Fruit fly (Drosophila melanogaster) whole organism, prepupa: ENCODE results near the gene CG15576.

Experiments
- Blimp-1 ChIP-seq: fragments of 200-800 bp; sonication (Bioruptor generic); optimal IDR thresholded peaks from 3 replicates; lab custom pipeline; 2017; ENCODE audit warnings: missing biosample characterization, missing genetic modification characterization, mild to moderate bottlenecking, moderate library complexity, missing genetic modification reagents
- CG10631 ChIP-seq: fragments of 200-800 bp; sonication (Bioruptor generic); optimal IDR thresholded peaks from 2 replicates; lab custom pipeline; 2016; ENCODE audit warnings: missing biosample characterization, missing genetic modification characterization
- CG10669 ChIP-seq: fragments of 200-800 bp; sonication (Bioruptor generic); optimal IDR thresholded peaks from 3 replicates; lab custom pipeline; 2018; ENCODE audit warnings: missing biosample characterization, mild to moderate bottlenecking, missing genetic modification characterization, moderate library complexity
- CG11294 ChIP-seq: fragments of 200-800 bp; sonication (Bioruptor generic); IDR thresholded peaks from 2 replicates; pipeline ENCODE4 v1.3.6; 2022; ENCODE audit warnings: missing biosample characterization, missing genetic modification characterization
- CG11902 ChIP-seq: fragments of 200-800 bp; sonication (Bioruptor generic); optimal IDR thresholded peaks from 3 replicates; lab custom pipeline; 2016; ENCODE audit warnings: missing biosample characterization, missing genetic modification characterization
- CG15336 ChIP-seq: fragments of 200-800 bp; sonication (Bioruptor generic); IDR thresholded peaks from 2 replicates; pipeline ENCODE4 v1.3.6; 2022; ENCODE audit warnings: missing biosample characterization, missing genetic modification characterization
- CG1621 ChIP-seq: fragments of 200-800 bp; sonication (Bioruptor generic); optimal IDR thresholded peaks from 3 replicates; lab custom pipeline; 2018; ENCODE audit warnings: missing biosample characterization, mild to moderate bottlenecking, missing genetic modification characterization
- CG16779 ChIP-seq: fragments of 200-800 bp; sonication (Bioruptor generic); optimal IDR thresholded peaks from 3 replicates; lab custom pipeline; 2017; ENCODE audit warnings: missing biosample characterization, mild to moderate bottlenecking, missing genetic modification characterization
- CG3032 ChIP-seq: fragments of 200-800 bp; optimal IDR thresholded peaks from 2 replicates; lab custom pipeline; 2019; ENCODE audit warnings: missing biosample characterization, mild to moderate bottlenecking, missing genetic modification characterization, moderate library complexity
- CG32006 ChIP-seq: fragments of 200-800 bp; sonication (Bioruptor generic); optimal IDR thresholded peaks from 3 replicates; lab custom pipeline; 2017; ENCODE audit warnings: missing biosample characterization, mild to moderate bottlenecking, missing genetic modification characterization
- CG34406 ChIP-seq: fragments of 200-800 bp; sonication (Bioruptor generic); optimal IDR thresholded peaks from 3 replicates; lab custom pipeline; 2016; ENCODE audit warnings: missing biosample characterization, missing genetic modification characterization
- CG3919 ChIP-seq: fragments of 200-800 bp; sonication (Bioruptor generic); optimal IDR thresholded peaks from 3 replicates; lab custom pipeline; 2016; ENCODE audit warnings: missing biosample characterization, missing genetic modification characterization
- CG4318 ChIP-seq: fragments of 200-800 bp; sonication (Bioruptor generic); optimal IDR thresholded peaks from 3 replicates; lab custom pipeline; 2017; ENCODE audit warnings: missing biosample characterization, mild to moderate bottlenecking, missing genetic modification characterization
- CG6163 ChIP-seq: fragments of 200-800 bp; sonication (Bioruptor generic); IDR thresholded peaks from 3 replicates; pipeline ENCODE4 v1.3.6; 2022; ENCODE audit warnings: missing biosample characterization, missing genetic modification characterization
- CG6276 ChIP-seq: fragments of 200-800 bp; sonication (Bioruptor generic); optimal IDR thresholded peaks from 2 replicates; lab custom pipeline; 2017; ENCODE audit warnings: missing biosample characterization, mild to moderate bottlenecking, missing genetic modification characterization
- CG6792 ChIP-seq: fragments of 200-800 bp; sonication (Bioruptor generic); optimal IDR thresholded peaks from 3 replicates; lab custom pipeline; 2016; ENCODE audit warnings: missing biosample characterization, missing genetic modification characterization
- CG6808 ChIP-seq: fragments of 200-800 bp; sonication (Bioruptor generic); optimal IDR thresholded peaks from 3 replicates; lab custom pipeline; 2017; ENCODE audit warnings: missing biosample characterization, missing genetic modification characterization, mild to moderate bottlenecking, moderate library complexity, missing genetic modification reagents
- CG6854 ChIP-seq: fragments of 200-800 bp; sonication (Bioruptor generic); optimal IDR thresholded peaks from 2 replicates; lab custom pipeline; 2017; ENCODE audit warnings: missing biosample characterization, mild to moderate bottlenecking, missing genetic modification characterization
- CG7368 ChIP-seq: fragments of 200-800 bp; sonication (Bioruptor generic); optimal IDR thresholded peaks from 3 replicates; lab custom pipeline; 2016; ENCODE audit warnings: missing biosample characterization, missing genetic modification characterization
- CG8119 ChIP-seq: fragments of 200-800 bp; sonication (Bioruptor generic); IDR thresholded peaks from 3 replicates; pipeline ENCODE4 v1.3.6; 2022; ENCODE audit warnings: missing biosample characterization, missing genetic modification characterization
- CG8319 ChIP-seq: fragments of 200-800 bp; sonication (Bioruptor generic); optimal IDR thresholded peaks from 3 replicates; lab custom pipeline; 2016; ENCODE audit warnings: missing biosample characterization, missing genetic modification characterization
- CG8632 ChIP-seq: fragments of 200-800 bp; sonication (Bioruptor generic); optimal IDR thresholded peaks from 3 replicates; lab custom pipeline; 2016; ENCODE audit warnings: missing biosample characterization, missing genetic modification characterization
- CG9139 ChIP-seq: fragments of 200-800 bp; sonication (Bioruptor generic); optimal IDR thresholded peaks from 3 replicates; lab custom pipeline; 2017; ENCODE audit warnings: missing biosample characterization, mild to moderate bottlenecking, missing genetic modification characterization
- Eip75B ChIP-seq: fragments of 200-800 bp; sonication (Bioruptor generic); optimal IDR thresholded peaks from 3 replicates; lab custom pipeline; 2016; ENCODE audit warnings: missing biosample characterization, missing genetic modification characterization
- Eip78C ChIP-seq: fragments of 200-800 bp; sonication (Bioruptor generic); peaks from one replicate; lab custom pipeline; 2016; ENCODE audit warnings: missing biosample characterization, missing genetic modification characterization
- Eip93F ChIP-seq: fragments of 200-800 bp; sonication (Bioruptor generic); optimal IDR thresholded peaks from 2 replicates; lab custom pipeline; 2016; ENCODE audit warnings: missing biosample characterization, mild to moderate bottlenecking, missing genetic modification characterization
- Ets96B ChIP-seq: fragments of 200-800 bp; optimal IDR thresholded peaks from 2 replicates; lab custom pipeline; 2019; ENCODE audit warnings: missing biosample characterization, mild to moderate bottlenecking, missing genetic modification characterization, moderate library complexity
- Hr39 ChIP-seq: fragments of 200-800 bp; sonication (Bioruptor generic); optimal IDR thresholded peaks from 2 replicates; lab custom pipeline; 2016; ENCODE audit warnings: missing biosample characterization, missing genetic modification characterization
- Hr4 ChIP-seq: fragments of 200-800 bp; sonication (Bioruptor generic); optimal IDR thresholded peaks from 3 replicates; lab custom pipeline; 2016; ENCODE audit warnings: missing biosample characterization, missing genetic modification characterization
- Lpt ChIP-seq: fragments of 200-800 bp; sonication (Bioruptor generic); optimal IDR thresholded peaks from 3 replicates; lab custom pipeline; 2016; ENCODE audit warnings: missing biosample characterization, missing genetic modification characterization
- Met ChIP-seq: fragments of 200-800 bp; sonication (Bioruptor generic); optimal IDR thresholded peaks from 3 replicates; lab custom pipeline; 2016; ENCODE audit warnings: missing biosample characterization, missing genetic modification characterization
- OdsH ChIP-seq: fragments of 200-800 bp; sonication (Bioruptor generic); optimal IDR thresholded peaks from 3 replicates; lab custom pipeline; 2016; ENCODE audit warnings: missing biosample characterization, missing genetic modification characterization
- Smox ChIP-seq: fragments of 200-800 bp; sonication (Bioruptor generic); optimal IDR thresholded peaks from 3 replicates; lab custom pipeline; 2016; ENCODE audit warnings: missing biosample characterization, missing genetic modification characterization
- Sox102F ChIP-seq: fragments of 200-800 bp; sonication (Bioruptor generic); optimal IDR thresholded peaks from 2 replicates; lab custom pipeline; 2016; ENCODE audit warnings: missing biosample characterization, mild to moderate bottlenecking, missing genetic modification characterization
- Sox14 ChIP-seq: fragments of 200-800 bp; sonication (Bioruptor generic); optimal IDR thresholded peaks from 3 replicates; lab custom pipeline; 2016; ENCODE audit warnings: missing biosample characterization, missing genetic modification characterization
- Sox15 ChIP-seq: fragments of 200-800 bp; sonication (Bioruptor generic); optimal IDR thresholded peaks from 3 replicates; lab custom pipeline; 2016; ENCODE audit warnings: missing biosample characterization, missing genetic modification characterization
- achi ChIP-seq: fragments of 200-800 bp; sonication (Bioruptor generic); optimal IDR thresholded peaks from 3 replicates; lab custom pipeline; 2016; ENCODE audit warnings: missing biosample characterization, missing genetic modification characterization
- acj6 ChIP-seq: fragments of 200-800 bp; sonication (Bioruptor generic); optimal IDR thresholded peaks from 3 replicates; lab custom pipeline; 2016; ENCODE audit warnings: missing biosample characterization, missing genetic modification characterization
- cyc ChIP-seq: fragments of 200-800 bp; sonication (Bioruptor generic); optimal IDR thresholded peaks from 3 replicates; lab custom pipeline; 2016; ENCODE audit warnings: missing biosample characterization, missing genetic modification characterization
- dac ChIP-seq: fragments of 200-800 bp; sonication (Bioruptor generic); optimal IDR thresholded peaks from 2 replicates; lab custom pipeline; 2017; ENCODE audit warnings: missing biosample characterization, mild to moderate bottlenecking, missing genetic modification characterization
- dsx ChIP-seq: fragments of 200-800 bp; optimal IDR thresholded peaks from 3 replicates; lab custom pipeline; 2019; ENCODE audit warnings: missing biosample characterization, mild to moderate bottlenecking, missing genetic modification characterization, moderate library complexity; ENCODE audit not compliant: poor library complexity, severe bottlenecking
- esn ChIP-seq: fragments of 200-800 bp; sonication (Bioruptor generic); optimal IDR thresholded peaks from 2 replicates; lab custom pipeline; 2016; ENCODE audit warnings: missing biosample characterization, mild to moderate bottlenecking, missing genetic modification characterization, moderate library complexity
- fd59A ChIP-seq: fragments of 200-800 bp; sonication (Bioruptor generic); optimal IDR thresholded peaks from 2 replicates; lab custom pipeline; 2017; ENCODE audit warnings: missing biosample characterization, mild to moderate bottlenecking, missing genetic modification characterization, missing genetic modification reagents
- fd85E ChIP-seq: fragments of 200-800 bp; sonication (Bioruptor generic); optimal IDR thresholded peaks from 3 replicates; lab custom pipeline; 2016; ENCODE audit warnings: missing biosample characterization, missing genetic modification characterization
- net ChIP-seq: fragments of 200-800 bp; sonication (Bioruptor generic); optimal IDR thresholded peaks from 3 replicates; lab custom pipeline; 2016; ENCODE audit warnings: missing biosample characterization, missing genetic modification characterization
- pdm3 ChIP-seq: fragments of 200-800 bp; sonication (Bioruptor generic); optimal IDR thresholded peaks from 3 replicates; lab custom pipeline; 2016; ENCODE audit warnings: missing biosample characterization, missing genetic modification characterization
- spab ChIP-seq: fragments of 200-800 bp; sonication (Bioruptor generic); optimal IDR thresholded peaks from 2 replicates; lab custom pipeline; 2017; ENCODE audit warnings: missing biosample characterization, mild to moderate bottlenecking, missing genetic modification characterization, missing genetic modification reagents
- ss ChIP-seq, 2 experiments: fragments of 200-800 bp; sonication (Bioruptor generic); optimal IDR thresholded peaks; 2 replicates in 1 of 2; 3 replicates in 1 of 2; lab custom pipeline; 2017 to 2018; ENCODE audit warnings: mild to moderate bottlenecking in 2 of 2, missing biosample characterization in 2 of 2, missing genetic modification characterization in 2 of 2, moderate library complexity in 1 of 2
- svp ChIP-seq: fragments of 200-800 bp; sonication (Bioruptor generic); peaks from one replicate; lab custom pipeline; 2016; ENCODE audit warnings: missing biosample characterization, missing genetic modification characterization
- vri ChIP-seq: fragments of 200-800 bp; sonication (Bioruptor generic); optimal IDR thresholded peaks from 3 replicates; lab custom pipeline; 2016; ENCODE audit warnings: missing biosample characterization, mild to moderate bottlenecking, missing genetic modification characterization

The CG15576 gene

dm6 chrX:4264319-4264718 lies 11.7 kb upstream of the CG15576 start (continued):
- no peak for TF ChIP-seq Smox (GFP tag; lab: Kevin White, UChicago)
- peak; percentile 60 for TF ChIP-seq pdm3 (GFP tag; lab: Kevin White, UChicago)
- TF ChIP-seq CG10631: peak; percentile 16
- TF ChIP-seq CG8632 (GFP tag; lab: Kevin White, UChicago): no peak
- TF ChIP-seq ss (GFP tag; optimal IDR thresholded peaks at IDR 0.05; lab: Kevin White, UChicago): peak; percentile 15 to 50
- TF ChIP-seq svp: no peak
- TF ChIP-seq CG6808 (GFP tag; lab: Kevin White, UChicago): no peak
- peak; percentile 43 for TF ChIP-seq achi
- peak; percentile 34 for TF ChIP-seq dac (GFP tag; lab: Kevin White, UChicago)
- TF ChIP-seq CG9139 (GFP tag; lab: Kevin White, UChicago): no peak
- TF ChIP-seq CG15336 (GFP tag; lab: Robert Waterston, UW): peak; percentile 69
- no peak for TF ChIP-seq CG1621 (tag; lab: Kevin White, UChicago)
- peak; percentile 80 for TF ChIP-seq Eip78C (GFP tag; lab: Kevin White, UChicago)
- no peak for TF ChIP-seq CG16779 (tag; lab: Kevin White, UChicago)
- peak; percentile 71 for TF ChIP-seq CG32006 (GFP tag; lab: Kevin White, UChicago)
- no peak for TF ChIP-seq CG8319 (GFP tag; lab: Kevin White, UChicago)
- no peak for TF ChIP-seq CG3032 (tag; lab: Kevin White, UChicago)
- TF ChIP-seq acj6 (GFP tag; lab: Kevin White, UChicago): peak; percentile 29
- no peak for TF ChIP-seq Blimp-1 (GFP tag; lab: Kevin White, UChicago)
- no peak for TF ChIP-seq fd59A (GFP tag; lab: Kevin White, UChicago)
- TF ChIP-seq cyc (GFP tag; lab: Kevin White, UChicago): no peak
- peak; percentile 43 for TF ChIP-seq CG6276 (GFP tag; lab: Kevin White, UChicago)
- TF ChIP-seq Lpt (GFP tag; lab: Kevin White, UChicago): peak; percentile 23
- no peak for TF ChIP-seq Sox102F
- no peak for TF ChIP-seq Eip93F (GFP tag; lab: Kevin White, UChicago)

- no peak for TF ChIP-seq CG6276 (GFP tag; lab: Kevin White, UChicago)
- TF ChIP-seq Hr39 (GFP tag; lab: Kevin White, UChicago): peak; percentile 55
- peak; percentile 46 for TF ChIP-seq CG4318 (GFP tag; lab: Kevin White, UChicago)
- TF ChIP-seq CG34406 (GFP tag; lab: Kevin White, UChicago): peak; percentile 8
- TF ChIP-seq CG11294 (GFP tag; lab: Robert Waterston, UW): no peak
- TF ChIP-seq Eip78C (GFP tag; lab: Kevin White, UChicago): peak; percentile 68
- peak; percentile 12 for TF ChIP-seq spab (GFP tag; lab: Kevin White, UChicago)
- TF ChIP-seq Sox15 (GFP tag; lab: Kevin White, UChicago): peak; percentile 14
- peak; percentile 60 for TF ChIP-seq CG6163 (GFP tag; lab: Robert Waterston, UW)
- peak; percentile 39 for TF ChIP-seq CG7368 (GFP tag; lab: Kevin White, UChicago)
- no peak for TF ChIP-seq vri
- TF ChIP-seq achi: peak; percentile 0
- TF ChIP-seq Ets96B: peak; percentile 42
- TF ChIP-seq CG3032 (tag; lab: Kevin White, UChicago): peak; percentile 39
- peak; percentile 45 for TF ChIP-seq Hr4
- peak; percentile 36 for TF ChIP-seq esn (GFP tag; lab: Kevin White, UChicago)
- TF ChIP-seq Met (GFP tag; lab: Kevin White, UChicago): peak; percentile 26
- peak; percentile 10 for TF ChIP-seq Sox14
- peak; percentile 38 for TF ChIP-seq pdm3 (GFP tag; lab: Kevin White, UChicago)
- TF ChIP-seq acj6 (GFP tag; lab: Kevin White, UChicago): peak; percentile 27
- TF ChIP-seq CG9139 (GFP tag; lab: Kevin White, UChicago): no peak
- TF ChIP-seq fd85E (GFP tag; lab: Kevin White, UChicago): no peak
- peak; percentile 34 for TF ChIP-seq CG6792 (GFP tag; lab: Kevin White, UChicago)
- TF ChIP-seq Sox102F: peak; percentile 20
- peak; percentile 55 for TF ChIP-seq dsx (GFP tag; lab: Kevin White, UChicago)
- TF ChIP-seq CG6854 (GFP tag; lab: Kevin White, UChicago): no peak
- peak; percentile 0 for TF ChIP-seq CG11902 (GFP tag; lab: Kevin White, UChicago)
- TF ChIP-seq Eip75B (GFP tag; lab: Kevin White, UChicago): peak; percentile 22
- peak; percentile 52 for TF ChIP-seq CG3919
- TF ChIP-seq OdsH (GFP tag; lab: Kevin White, UChicago): peak; percentile 34
- TF ChIP-seq ss (GFP tag; optimal IDR thresholded peaks at IDR 0.05; lab: Kevin White, UChicago): peak; percentile 31 to 76
- TF ChIP-seq CG10669: peak; percentile 43
- peak; percentile 17 for TF ChIP-seq net
- TF ChIP-seq CG8119 (GFP tag; lab: Robert Waterston, UW): no peak
Observed at dm6 chrX:4262661-4263060, 10.1 kb upstream of the CG15576 start.
